Worm (Caenorhabditis elegans) whole organism, midembryonic: ENCODE data around the gene F11D11.21.
"Not testable (repeated sequence)": the region's sequence is repeated elsewhere in the genome, so short reads cannot be mapped to it uniquely, and the experiment has no call there.

Experiments
- T22C8.4 ChIP-seq: fragments of 200-800 bp; sonication (Bioruptor generic); IDR thresholded peaks from 2 replicates; pipeline ENCODE4 v1.3.6; 2022; ENCODE audit warnings: missing genetic modification characterization, missing compliant biosample characterization
- cog-1 ChIP-seq: sonication (generic microtip); optimal IDR thresholded peaks from 2 replicates; lab custom pipeline; 2016; ENCODE audit warnings: missing genetic modification characterization, missing compliant biosample characterization
- flt-1 ChIP-seq: fragments of 200-800 bp; sonication (Bioruptor generic); IDR thresholded peaks from 2 replicates; pipeline ENCODE4 v1.3.6; 2022; ENCODE audit warnings: missing genetic modification characterization, missing compliant biosample characterization
- klf-2 ChIP-seq: fragments of 200-800 bp; sonication (Bioruptor generic); conservative IDR thresholded peaks from 2 replicates; pipeline ENCODE4 v1.3.6; 2022; ENCODE audit warnings: missing genetic modification reagents, missing genetic modification characterization, missing compliant biosample characterization
- med-1 ChIP-seq: sonication (generic microtip); optimal IDR thresholded peaks from 2 replicates; lab custom pipeline; 2017; ENCODE audit warnings: missing genetic modification characterization, mild to moderate bottlenecking, missing compliant biosample characterization, antibody characterized with exemption, missing genetic modification reagents; ENCODE audit not compliant: insufficient read depth
- ref-1 ChIP-seq: fragments of 200-800 bp; sonication (Bioruptor generic); conservative IDR thresholded peaks from 2 replicates; pipeline ENCODE4 v1.3.6; 2022; ENCODE audit warnings: missing genetic modification reagents, missing genetic modification characterization, missing compliant biosample characterization
- tab-1 ChIP-seq: fragments of 200-800 bp; sonication (Bioruptor generic); IDR thresholded peaks from 2 replicates; pipeline ENCODE4 v1.3.6; 2022; ENCODE audit warnings: missing genetic modification characterization, missing compliant biosample characterization
- ztf-23 ChIP-seq: fragments of 200-800 bp; sonication (Bioruptor generic); IDR thresholded peaks from 2 replicates; pipeline ENCODE4 v1.3.6; 2022; ENCODE audit warnings: missing genetic modification reagents, missing genetic modification characterization, missing compliant biosample characterization
- ztf-29 ChIP-seq: fragments of 200-800 bp; sonication (Bioruptor generic); IDR thresholded peaks from 2 replicates; pipeline ENCODE4 v1.3.6; 2022; ENCODE audit warnings: missing genetic modification reagents, missing genetic modification characterization, missing compliant biosample characterization

F11D11.21 gene

ce11 chrV:18771390-18771789, 21.0 kb upstream of the F11D11.21 start, which contains the start of gene clec-256:
Gene clec-256, plus strand, starts transcription at chrV:18771690.
- TF ChIP-seq ref-1 (GFP tag; lab: Robert Waterston, UW) (no peak), med-1 (no peak), flt-1 (no peak), T22C8.4 (no peak), ztf-23 (GFP tag; lab: Robert Waterston, UW) (no peak), cog-1 (tag; lab: Kevin White, UChicago) (no peak)

DNA sequence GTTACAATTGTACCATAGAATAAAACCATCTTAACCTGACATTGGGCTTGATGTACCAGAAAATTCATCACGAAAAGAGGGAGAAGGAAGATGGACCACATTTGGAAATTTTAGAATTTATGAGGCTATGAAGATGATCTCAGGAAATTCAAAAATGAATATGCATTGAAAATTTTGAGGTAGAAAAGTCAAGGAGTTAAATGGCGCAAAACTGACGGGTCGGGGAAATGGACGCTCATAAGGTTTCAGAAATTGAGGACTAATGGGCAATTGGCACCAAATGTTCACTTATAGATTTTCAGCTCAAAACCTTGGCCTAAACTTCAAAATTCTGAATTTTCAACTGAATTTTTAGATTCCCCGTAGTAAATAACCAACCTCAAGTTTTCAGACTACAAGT, 20.3 kb upstream of the F11D11.21 start, which contains the start of gene clec-255:
Gene clec-255, minus strand, starts transcription at position 101 of the 400 bp plus-strand sequence.
- no peak for TF ChIP-seq tab-1 (GFP tag; lab: Robert Waterston, UW)
- no peak for TF ChIP-seq med-1
- no peak for TF ChIP-seq klf-2
- no peak for TF ChIP-seq ztf-23 (GFP tag; lab: Robert Waterston, UW)

- no peak for TF ChIP-seq T22C8.4
- no peak for TF ChIP-seq ztf-29
- no peak for TF ChIP-seq med-1
Observed at ce11 chrV:18769902-18770301, 19.6 kb upstream of the F11D11.21 start.

ce11 chrV:18762044-18762443, 11.7 kb upstream of the F11D11.21 start, which contains the start of gene F11D11.22:
Gene F11D11.22, plus strand, starts transcription at chrV:18762344.
- TF ChIP-seq T22C8.4, klf-2, flt-1: not testable (repeated sequence)

DNA sequence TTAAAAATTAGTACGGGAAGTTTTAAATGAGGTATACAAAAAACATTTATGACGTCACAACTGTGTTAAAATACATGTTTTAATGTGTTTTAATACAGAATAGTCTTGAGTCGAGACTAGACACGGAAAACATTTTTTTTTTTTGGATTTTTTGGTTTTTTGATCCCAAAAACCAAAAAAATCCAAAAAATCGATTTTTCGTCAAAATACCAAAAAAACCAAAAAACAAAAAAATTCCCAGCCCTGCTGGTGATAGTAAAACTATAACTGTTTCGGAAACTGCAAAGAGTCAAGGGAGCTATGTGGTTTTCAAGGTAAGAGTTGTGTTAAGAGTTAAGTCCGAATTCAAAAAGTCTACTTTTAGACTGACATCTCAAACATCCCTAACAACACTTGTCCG, 10.7 kb upstream of the F11D11.21 start, which contains the start of gene F11D11.4:
Gene F11D11.4, plus strand, starts transcription at position 301 of the 400 bp plus-strand sequence.
- TF ChIP-seq cog-1 (tag; lab: Kevin White, UChicago) (no peak), ztf-23 (GFP tag; lab: Robert Waterston, UW) (no peak), med-1 (no peak), T22C8.4 (no peak), ztf-29 (no peak), ref-1 (GFP tag; lab: Robert Waterston, UW) (no peak), flt-1 (no peak), klf-2 (no peak), tab-1 (GFP tag; lab: Robert Waterston, UW) (no peak)

DNA sequence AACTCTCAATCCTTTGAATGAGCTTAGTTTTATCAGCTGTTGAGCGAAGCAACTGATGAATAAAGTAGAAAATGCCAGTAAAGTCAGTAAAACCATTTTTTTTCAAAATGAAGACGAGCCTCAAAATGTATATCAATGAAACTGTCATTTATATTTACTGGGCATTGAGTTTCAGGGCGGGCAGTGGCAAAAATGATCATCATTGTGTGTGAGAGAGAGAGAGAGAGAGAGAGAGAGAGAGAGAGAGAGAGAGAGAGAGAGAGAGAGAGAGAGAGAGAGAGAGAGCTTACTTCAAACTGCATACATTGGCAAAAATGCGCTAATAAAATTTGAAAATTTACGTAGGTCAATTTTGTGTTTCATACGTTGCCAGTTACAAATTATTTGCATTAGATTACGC, 9.8 kb upstream of the F11D11.21 start, which contains the start of gene F11D11.3:
Gene F11D11.3, minus strand, starts transcription at position 101 of the 400 bp plus-strand sequence.
- TF ChIP-seq tab-1 (GFP tag; lab: Robert Waterston, UW): no peak
- no peak for TF ChIP-seq T22C8.4
- no peak for TF ChIP-seq flt-1
- no peak for TF ChIP-seq cog-1 (tag; lab: Kevin White, UChicago)
- no peak for TF ChIP-seq ztf-23 (GFP tag; lab: Robert Waterston, UW)
- TF ChIP-seq med-1: no peak
- no peak for TF ChIP-seq ref-1 (GFP tag; lab: Robert Waterston, UW)
- TF ChIP-seq ztf-29: no peak
- no peak for TF ChIP-seq klf-2

ce11 chrV:18754328-18754727, 4.0 kb upstream of the F11D11.21 start, which contains the start of gene clec-254:
Gene clec-254, minus strand, starts transcription at chrV:18754428.
- not testable (repeated sequence) for TF ChIP-seq ztf-29; tab-1 (GFP tag; lab: Robert Waterston, UW); ref-1 (GFP tag; lab: Robert Waterston, UW)

DNA sequence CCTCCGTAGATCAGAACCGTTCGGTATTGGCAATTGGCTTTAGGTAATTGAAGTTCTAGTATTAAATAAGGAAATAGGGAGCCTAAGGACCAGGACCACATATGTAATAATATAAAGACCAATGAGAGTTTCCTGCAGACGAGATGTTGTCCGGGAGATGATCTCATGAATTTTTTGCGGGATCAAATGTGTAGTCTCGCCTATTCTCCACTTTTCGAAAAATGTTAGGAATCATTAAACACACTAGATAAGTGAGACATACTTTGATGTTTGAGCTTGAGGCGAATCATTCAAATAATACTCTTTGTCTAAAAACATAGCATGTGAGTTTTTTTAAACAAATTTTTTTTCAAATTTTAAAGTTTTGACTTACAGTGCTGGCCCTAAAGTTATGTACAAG, 2.7 kb upstream of the F11D11.21 start, which contains the start of gene F11D11.6:
Gene F11D11.6, minus strand, starts transcription at position 101 of the 400 bp plus-strand sequence.
- TF ChIP-seq tab-1 (GFP tag; lab: Robert Waterston, UW) (no peak), ztf-29 (no peak), klf-2 (no peak), T22C8.4 (no peak), ref-1 (GFP tag; lab: Robert Waterston, UW) (no peak), flt-1 (no peak), med-1 (no peak), ztf-23 (GFP tag; lab: Robert Waterston, UW) (no peak), cog-1 (tag; lab: Kevin White, UChicago) (no peak)

- no peak for TF ChIP-seq ref-1 (GFP tag; lab: Robert Waterston, UW)
Observed at ce11 chrV:18748726-18749125, 1.6 kb downstream of the F11D11.21 start, which contains the start of gene clec-252. Gene clec-252, minus strand, starts transcription at chrV:18748826.

DNA sequence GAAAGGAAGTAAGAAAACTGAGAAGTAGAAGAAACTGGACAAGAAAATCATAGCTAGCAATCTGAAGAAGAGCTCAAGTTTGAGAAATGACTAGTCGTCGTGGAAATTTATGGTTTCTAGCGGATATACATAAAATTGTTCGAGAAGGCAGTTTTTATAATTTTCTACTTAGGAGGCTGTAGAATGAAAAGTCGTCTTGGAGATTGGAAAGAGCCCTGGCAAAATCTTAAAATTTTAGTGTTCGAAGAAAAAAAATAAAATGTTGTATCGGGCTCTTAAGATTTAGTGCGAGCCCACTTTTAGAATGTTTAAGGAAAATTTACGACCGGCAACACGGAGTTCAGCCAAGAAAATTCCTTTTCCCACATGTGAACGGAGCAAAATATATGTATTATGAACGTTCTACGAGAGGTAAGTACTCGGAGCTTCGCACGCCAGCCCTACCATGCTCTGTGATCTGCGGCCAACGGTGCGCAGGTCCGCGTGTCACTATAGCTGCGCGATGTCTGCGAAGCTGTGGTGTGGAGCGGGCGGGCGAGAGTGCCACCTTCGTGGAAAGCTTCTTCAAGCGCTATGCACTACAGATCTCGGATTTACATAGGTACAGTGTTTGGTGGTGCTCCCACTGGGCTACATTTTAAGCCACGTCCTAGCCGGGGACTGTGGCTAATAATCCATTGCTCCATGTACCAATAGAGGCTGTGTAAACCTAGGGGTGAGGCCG, 3.2 kb downstream of the F11D11.21 start, which contains the start of gene clec-251:
Gene clec-251, minus strand, starts transcription at position 51 of the 724 bp plus-strand sequence.
- TF ChIP-seq ref-1 (GFP tag; lab: Robert Waterston, UW) (no peak), cog-1 (tag; lab: Kevin White, UChicago) (no peak), flt-1 (no peak), klf-2 (no peak), T22C8.4 (no peak), tab-1 (GFP tag; lab: Robert Waterston, UW) (no peak), ztf-29 (no peak), ztf-23 (GFP tag; lab: Robert Waterston, UW) (no peak), med-1 (no peak)

DNA sequence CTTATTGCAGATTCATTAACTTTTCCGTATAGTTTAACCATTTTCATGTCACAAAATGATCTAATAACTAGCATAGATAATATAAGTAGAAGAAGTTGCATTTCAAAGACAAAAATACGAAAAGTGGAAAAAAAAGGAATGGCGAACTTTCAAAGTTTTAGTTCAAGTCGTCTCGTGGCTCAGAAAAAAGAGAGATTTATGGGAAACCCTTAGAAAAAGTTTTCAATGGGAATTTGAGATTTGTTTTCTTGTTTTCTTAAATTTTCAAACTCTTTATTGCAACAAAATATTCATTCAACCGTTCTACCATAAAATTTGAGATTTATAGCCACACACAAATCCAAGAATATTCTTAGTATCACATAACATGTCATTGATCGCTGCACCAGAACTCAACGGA, 8.2 kb downstream of the F11D11.21 start, which contains the start of gene clec-250:
Gene clec-250, minus strand, starts transcription at position 101 of the 400 bp plus-strand sequence.
- no peak for TF ChIP-seq tab-1 (GFP tag; lab: Robert Waterston, UW)
- no peak for TF ChIP-seq ztf-23 (GFP tag; lab: Robert Waterston, UW)
- TF ChIP-seq med-1: no peak
